Fruit fly (Drosophila melanogaster) S2 (cell line): Measurements from ENCODE around the gene nenya.

Source experiments
- CG8478 ChIP-seq: fragments of >200 bp; optimal IDR thresholded peaks from 2 replicates; lab custom pipeline; 2018
- CTCF ChIP-seq, 2 experiments: fragments of >200 bp; optimal IDR thresholded peaks; 2 replicates each; lab custom pipeline; 2018

- TF ChIP-seq CG8478 (lab: Kevin White, UChicago) (no peak), CTCF (optimal IDR thresholded peaks at IDR 0.05; lab: Kevin White, UChicago) (no peak)
Observed at dm6 chr3R:27937752-27938694, 10.0 kb upstream of the nenya start, which contains the start of the genes NSD and BOD1.
